Fruit fly (Drosophila melanogaster): ENCODE measurements around the gene CG5715.
A peak's percentile ranks its signal among the peaks of the same experiment; 100 is the strongest.

Gene CG5715

DNA sequence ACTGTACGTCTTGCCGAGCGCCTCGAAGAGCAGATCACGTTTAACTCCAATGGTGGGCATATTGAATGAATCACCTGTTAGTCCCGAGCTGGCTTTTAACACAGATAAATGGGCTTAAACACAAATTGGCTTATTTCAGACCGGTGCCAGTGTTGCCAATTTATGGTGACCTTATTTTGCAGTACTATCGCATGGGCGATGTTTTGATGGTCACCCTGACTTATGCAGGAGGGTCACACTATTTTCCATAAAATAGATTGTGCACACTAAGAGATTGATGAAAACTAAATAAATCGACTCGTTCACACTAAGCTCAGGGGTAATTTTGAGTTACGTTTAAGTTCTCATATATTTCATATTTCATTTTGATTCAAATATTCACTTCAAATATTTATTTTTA is 41.7 kb downstream of the CG5715 start, which contains the start of gene beta-PheRS:
Gene beta-PheRS (minus strand): TSS at position 186 of the 400 bp plus-strand sequence.
- TF ChIP-seq fd96Ca (GFP tag; IDR thresholded peaks at IDR 0.05) (peak; percentile 11; the same call in 1 of the 3 replicates), CG12605 (GFP tag; IDR thresholded peaks at IDR 0.05) (no peak)
